Worm (Caenorhabditis elegans): ENCODE measurements around the gene K02B7.3.

Gene K02B7.3

ce11 chrII:14670175-14670574, 24.9 kb downstream of the K02B7.3 start:
- no peak for TF ChIP-seq unc-62 (GFP tag; optimal IDR thresholded peaks at IDR 0.05)

DNA sequence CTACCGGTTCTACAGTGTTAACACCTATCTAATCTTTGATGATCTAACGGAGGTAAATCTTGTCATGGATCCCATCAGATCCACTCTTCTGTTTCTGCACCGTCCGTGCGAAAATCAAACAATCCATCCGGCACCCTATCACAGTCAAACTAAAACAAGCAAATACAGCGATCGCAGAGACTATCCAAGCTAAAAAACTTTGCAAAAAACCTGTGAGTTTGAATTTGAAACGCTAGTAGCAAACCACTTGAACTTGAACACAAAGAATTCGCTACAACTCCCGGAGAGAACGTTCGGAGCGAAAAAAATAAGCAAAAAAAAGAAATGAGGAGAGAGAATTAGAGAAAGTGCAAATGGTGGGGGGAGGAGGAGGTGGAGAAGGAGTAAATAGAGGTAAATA, 26.5 kb downstream of the K02B7.3 start:
- TF ChIP-seq unc-62 (GFP tag; optimal IDR thresholded peaks at IDR 0.05) = no peak

ce11 chrII:14666274-14666673, 28.8 kb downstream of the K02B7.3 start:
- no peak for TF ChIP-seq unc-62 (GFP tag; optimal IDR thresholded peaks at IDR 0.05)

- TF ChIP-seq unc-62 (GFP tag; optimal IDR thresholded peaks at IDR 0.05) = no peak
Measured at ce11 chrII:14664647-14665518, 30.2 kb downstream of the K02B7.3 start.

ce11 chrII:14647550-14647949, 47.6 kb downstream of the K02B7.3 start:
- TF ChIP-seq unc-62 (GFP tag; optimal IDR thresholded peaks at IDR 0.05) = no peak

DNA sequence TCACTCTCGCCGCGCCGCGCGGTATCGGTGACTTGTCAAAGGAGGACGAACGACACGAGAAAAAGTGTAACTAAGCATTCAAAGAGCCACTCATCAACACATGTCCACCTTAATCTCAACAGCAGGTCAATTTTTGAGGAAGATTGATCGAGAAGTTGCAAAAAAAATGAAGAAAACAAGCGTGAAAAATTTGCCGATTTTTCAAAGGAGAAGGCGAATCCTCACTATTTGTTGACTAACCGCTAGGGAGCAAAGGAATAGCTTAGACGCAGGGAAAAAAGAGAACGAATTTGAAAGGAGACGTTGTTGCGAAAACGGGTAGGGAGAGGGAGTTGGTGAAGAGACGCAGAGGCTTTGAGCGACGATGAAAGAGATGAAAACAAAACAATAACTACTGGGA, 49.8 kb downstream of the K02B7.3 start:
- no peak for TF ChIP-seq unc-62 (GFP tag; optimal IDR thresholded peaks at IDR 0.05)

DNA sequence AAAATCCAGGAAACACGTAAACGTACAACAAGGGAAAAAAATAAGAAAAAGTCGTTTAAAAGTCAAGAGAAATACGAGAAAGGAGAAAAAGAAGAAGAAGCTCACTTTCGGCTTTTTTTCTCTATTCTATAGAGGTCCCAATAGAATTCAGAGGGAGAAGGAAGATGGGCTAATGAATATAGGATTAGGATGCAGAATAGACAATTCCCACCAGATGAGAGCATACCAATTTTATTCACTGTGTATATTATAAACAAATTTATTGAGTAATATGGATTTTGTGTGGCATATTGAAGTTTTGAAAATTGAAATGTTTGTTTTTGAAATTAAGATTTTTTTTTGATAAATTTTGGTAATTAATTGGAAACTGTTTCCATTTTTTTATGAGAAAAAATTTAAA, 50.6 kb downstream of the K02B7.3 start:
- TF ChIP-seq unc-62 (GFP tag; optimal IDR thresholded peaks at IDR 0.05) = no peak

Data from whole organism, dauer.